Worm (Caenorhabditis elegans): ENCODE data around the gene F55B12.2.
A peak's percentile ranks its signal among the peaks of the same experiment; 100 is the strongest.

F55B12.2 gene

ce11 chrV:13833951-13834350 is 17.2 kb upstream of the F55B12.2 start, which contains the start of gene srx-129:
srx-129 (plus strand) TSS chrV:13834251.
- TF ChIP-seq F13H6.1 (tag; optimal IDR thresholded peaks at IDR 0.05) (no peak), madf-2 (tag; optimal IDR thresholded peaks at IDR 0.05) (no peak), pax-1 (tag; optimal IDR thresholded peaks at IDR 0.05) (no peak), che-1 (tag; optimal IDR thresholded peaks at IDR 0.05) (no peak), ref-2 (tag; optimal IDR thresholded peaks at IDR 0.05) (no peak), npax-4 (tag; optimal IDR thresholded peaks at IDR 0.05) (no peak), sox-4 (tag; optimal IDR thresholded peaks at IDR 0.05) (no peak), lin-11 (tag; optimal IDR thresholded peaks at IDR 0.05) (no peak), tbx-7 (tag; optimal IDR thresholded peaks at IDR 0.05) (no peak), odd-2 (tag; optimal IDR thresholded peaks at IDR 0.05) (no peak), fax-1 (tag; optimal IDR thresholded peaks at IDR 0.05) (no peak), ttx-3 (tag; optimal IDR thresholded peaks at IDR 0.05) (no peak), pha-2 (tag; optimal IDR thresholded peaks at IDR 0.05) (no peak), pha-4 (tag; optimal IDR thresholded peaks at IDR 0.05) (no peak), dmd-4 (tag; optimal IDR thresholded peaks at IDR 0.05; ENCODE audit: borderline replicate concordance) (no peak), ceh-30 (tag; optimal IDR thresholded peaks at IDR 0.05) (no peak), ceh-9 (tag; optimal IDR thresholded peaks at IDR 0.05) (no peak), elt-4 (tag; optimal IDR thresholded peaks at IDR 0.05) (no peak)

DNA sequence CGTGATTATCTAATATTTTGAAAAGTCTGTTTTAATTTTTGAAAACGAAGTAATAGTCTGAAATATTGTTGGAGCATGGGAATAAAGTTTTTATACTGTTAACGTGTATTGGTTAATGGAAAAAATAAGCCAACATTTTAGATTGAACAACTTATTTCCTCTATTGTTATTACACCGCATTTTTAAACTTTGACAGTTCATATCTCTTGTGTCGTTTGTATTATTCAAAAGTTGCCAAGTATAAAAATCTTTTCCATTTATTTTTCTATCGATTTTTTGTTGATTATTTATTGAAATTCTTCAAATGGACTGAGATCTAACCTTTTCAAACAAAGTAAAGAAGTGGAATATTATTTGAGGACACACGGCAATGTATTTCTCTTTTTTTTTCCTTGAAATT is 14.0 kb upstream of the F55B12.2 start, which contains the start of gene str-165:
Gene str-165 (plus strand): TSS at position 301 of the 400 bp plus-strand sequence.
- TF ChIP-seq ttx-3 (tag; optimal IDR thresholded peaks at IDR 0.05) (no peak), ceh-31 (tag; optimal IDR thresholded peaks at IDR 0.05) (no peak), nfya-1 (tag; optimal IDR thresholded peaks at IDR 0.05) (no peak), ceh-22 (tag; optimal IDR thresholded peaks at IDR 0.05) (no peak), tbx-2 (tag; optimal IDR thresholded peaks at IDR 0.05) (no peak), lin-11 (tag; optimal IDR thresholded peaks at IDR 0.05) (no peak), elt-4 (tag; optimal IDR thresholded peaks at IDR 0.05) (no peak), C08G9.2 (tag; optimal IDR thresholded peaks at IDR 0.05) (no peak), hlh-6 (tag; optimal IDR thresholded peaks at IDR 0.05) (no peak), madf-2 (tag; optimal IDR thresholded peaks at IDR 0.05) (no peak), ama-1 (optimal IDR thresholded peaks at IDR 0.05) (no peak), tbx-7 (tag; optimal IDR thresholded peaks at IDR 0.05) (no peak), odd-2 (tag; optimal IDR thresholded peaks at IDR 0.05) (no peak), nhr-232 (tag; optimal IDR thresholded peaks at IDR 0.05) (no peak), dmd-4 (tag; optimal IDR thresholded peaks at IDR 0.05; ENCODE audit: borderline replicate concordance) (no peak), sdc-2 (tag; optimal IDR thresholded peaks at IDR 0.05) (no peak), fkh-10 (GFP tag; optimal IDR thresholded peaks at IDR 0.05) (no peak), Y22D7AL.16 (tag; optimal IDR thresholded peaks at IDR 0.05) (no peak), pqm-1 (tag; optimal IDR thresholded peaks at IDR 0.05) (no peak), ceh-48 (tag; optimal IDR thresholded peaks at IDR 0.05) (no peak)

- no peak for TF ChIP-seq K02D7.2 (tag; optimal IDR thresholded peaks at IDR 0.05)
- TF ChIP-seq T23F11.4 (GFP tag; optimal IDR thresholded peaks at IDR 0.05): no peak
- TF ChIP-seq pat-9 (tag; optimal IDR thresholded peaks at IDR 0.05): no peak
- peak; percentile 14 for TF ChIP-seq unc-55 (GFP tag; optimal IDR thresholded peaks at IDR 0.05)
- TF ChIP-seq ceh-2 (tag; optimal IDR thresholded peaks at IDR 0.05): no peak
- TF ChIP-seq syd-9 (tag; optimal IDR thresholded peaks at IDR 0.05): no peak
- no peak for TF ChIP-seq ceh-30 (tag; optimal IDR thresholded peaks at IDR 0.05)
- TF ChIP-seq C08G9.2 (tag; optimal IDR thresholded peaks at IDR 0.05): no peak
Measured at ce11 chrV:13827920-13828319, 11.1 kb upstream of the F55B12.2 start, which contains the start of gene nrf-5. nrf-5 (plus strand) TSS chrV:13828267.

DNA sequence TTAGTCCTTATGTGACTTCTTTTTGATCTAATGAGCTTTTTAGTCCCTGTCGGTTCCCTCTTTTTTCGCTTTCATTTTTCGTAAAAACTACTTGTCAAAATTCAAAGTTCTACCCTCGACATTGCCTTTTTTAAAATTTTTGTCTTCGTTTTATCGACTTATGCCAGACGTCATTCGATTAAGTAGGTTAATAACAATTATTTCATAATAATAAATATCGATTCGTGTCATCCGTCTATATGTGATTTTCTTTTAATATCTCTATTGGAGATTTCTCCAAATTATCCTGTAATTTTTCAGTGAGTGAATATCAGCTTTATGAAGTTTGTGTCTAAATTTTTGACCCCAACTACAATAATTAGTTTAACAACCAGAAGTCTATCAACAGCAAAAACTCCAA is 6.0 kb upstream of the F55B12.2 start, which contains the start of gene hpo-31:
Gene hpo-31 (plus strand): TSS at position 301 of the 400 bp plus-strand sequence.
- TF ChIP-seq lim-6 (tag; optimal IDR thresholded peaks at IDR 0.05) (no peak), unc-55 (GFP tag; optimal IDR thresholded peaks at IDR 0.05) (no peak), gmeb-2 (tag; optimal IDR thresholded peaks at IDR 0.05) (no peak), ceh-31 (tag; optimal IDR thresholded peaks at IDR 0.05) (no peak), hlh-30 (tag; optimal IDR thresholded peaks at IDR 0.05; ENCODE audit: insufficient read depth) (no peak), ref-2 (tag; optimal IDR thresholded peaks at IDR 0.05) (no peak), nfya-1 (tag; optimal IDR thresholded peaks at IDR 0.05) (no peak), npax-4 (tag; optimal IDR thresholded peaks at IDR 0.05) (no peak), che-1 (tag; optimal IDR thresholded peaks at IDR 0.05) (no peak), nhr-11 (tag; optimal IDR thresholded peaks at IDR 0.05) (no peak), ceh-22 (tag; optimal IDR thresholded peaks at IDR 0.05) (no peak), ceh-14 (tag; optimal IDR thresholded peaks at IDR 0.05) (no peak), ceh-18 (tag; optimal IDR thresholded peaks at IDR 0.05) (no peak), ahr-1 (tag; optimal IDR thresholded peaks at IDR 0.05) (no peak), ceh-24 (tag; optimal IDR thresholded peaks at IDR 0.05) (no peak), ceh-34 (tag; optimal IDR thresholded peaks at IDR 0.05) (no peak), ttx-3 (tag; optimal IDR thresholded peaks at IDR 0.05) (no peak), hlh-13 (GFP tag; optimal IDR thresholded peaks at IDR 0.05) (no peak)
